Fruit fly (Drosophila melanogaster): ENCODE data around the gene CG5114.

CG5114 gene

DNA sequence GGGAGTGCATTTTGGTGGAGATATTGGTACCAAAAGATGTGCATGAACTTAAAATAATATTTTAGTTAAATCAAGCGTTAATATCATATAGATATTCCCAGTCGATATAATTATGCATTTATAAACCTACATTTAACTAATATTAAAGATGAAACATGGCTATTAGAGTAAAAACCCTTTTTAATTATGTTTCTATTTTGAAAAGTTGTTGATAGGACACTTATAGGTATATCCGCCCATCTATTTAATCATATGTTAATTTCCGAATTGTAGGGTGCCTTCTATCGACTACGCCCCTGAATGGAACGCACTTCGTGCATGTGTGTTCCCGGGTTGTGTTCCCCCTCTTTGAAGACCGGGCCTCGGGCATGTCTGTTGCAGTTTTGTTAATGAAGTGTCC lies 23.1 kb downstream of the CG5114 start:
- TF ChIP-seq odd (GFP tag; optimal IDR thresholded peaks at IDR 0.05) (no peak), CG17328 (GFP tag; IDR thresholded peaks at IDR 0.05) (no peak), bbx (GFP tag; IDR thresholded peaks at IDR 0.05; ENCODE audit: partially characterized antibody) (no peak), sens (GFP tag) (peak; percentile 31), bsh (GFP tag; optimal IDR thresholded peaks at IDR 0.05) (peak in 1 of 2 experiments; percentile 42), dm (GFP tag; optimal IDR thresholded peaks at IDR 0.05) (no peak), CG17361 (GFP tag; IDR thresholded peaks at IDR 0.05) (0 out of 3 replicates have a peak, but pooled peaks have one; percentile 29), sc (optimal IDR thresholded peaks at IDR 0.05) (no peak), sc (GFP tag; optimal IDR thresholded peaks at IDR 0.05) (no peak), CG6272 (GFP tag; IDR thresholded peaks at IDR 0.05) (no peak), cwo (GFP tag; optimal IDR thresholded peaks at IDR 0.05) (no peak), NK7.1 (GFP tag; optimal IDR thresholded peaks at IDR 0.05) (no peak), sima (GFP tag; optimal IDR thresholded peaks at IDR 0.05) (no peak), ATbp (GFP tag; optimal IDR thresholded peaks at IDR 0.05) (no peak), PHDP (tag; optimal IDR thresholded peaks at IDR 0.05) (no peak), corto (GFP tag; optimal IDR thresholded peaks at IDR 0.05) (no peak), tio (GFP tag; optimal IDR thresholded peaks at IDR 0.05) (no peak), ttk (GFP tag; IDR thresholded peaks at IDR 0.05) (no peak), hth (optimal IDR thresholded peaks at IDR 0.05) (no peak), Sin3A (optimal IDR thresholded peaks at IDR 0.05) (no peak), amos (GFP tag; IDR thresholded peaks at IDR 0.05; ENCODE audit: partially characterized antibody) (no peak), CG8089 (GFP tag; optimal IDR thresholded peaks at IDR 0.05) (no peak), C15 (GFP tag; IDR thresholded peaks at IDR 0.05) (no peak), fd102C (GFP tag; optimal IDR thresholded peaks at IDR 0.05) (no peak)

DNA sequence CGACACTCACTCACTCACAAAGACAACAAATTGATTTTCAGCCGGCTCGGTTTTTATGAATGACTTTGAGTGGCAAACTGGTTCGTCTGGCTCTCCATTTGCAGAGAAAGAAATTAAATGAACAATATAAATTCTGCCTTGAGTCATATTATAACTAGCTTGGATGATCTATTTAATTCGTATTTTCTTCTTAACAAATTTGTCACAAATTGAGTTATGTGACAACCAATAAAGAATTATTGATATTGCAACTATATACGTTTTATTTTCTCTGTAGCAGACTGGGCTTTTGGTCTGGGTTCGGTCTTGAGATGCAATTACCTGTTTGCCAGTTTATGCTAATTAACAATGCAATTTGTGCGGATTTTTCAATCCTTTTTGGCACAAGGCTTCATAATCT lies 24.2 kb downstream of the CG5114 start:
- no peak for TF ChIP-seq Ssrp (tag; optimal IDR thresholded peaks at IDR 0.05)
- TF ChIP-seq CG43689 (GFP tag; IDR thresholded peaks at IDR 0.05) = no peak
- TF ChIP-seq pb (GFP tag; optimal IDR thresholded peaks at IDR 0.05) = no peak
- 0 out of 3 replicates have a peak, but pooled peaks have one; percentile 30 for TF ChIP-seq z (GFP tag; IDR thresholded peaks at IDR 0.05)
- peak; percentile 66 for TF ChIP-seq CG1603 (tag; optimal IDR thresholded peaks at IDR 0.05)
- 0 out of 3 replicates have a peak, but pooled peaks have one; percentile 30 for TF ChIP-seq CG17361 (GFP tag; IDR thresholded peaks at IDR 0.05)
- TF ChIP-seq gem (tag; optimal IDR thresholded peaks at IDR 0.05) = peak; percentile 65
- TF ChIP-seq CG10654 (GFP tag; optimal IDR thresholded peaks at IDR 0.05) = no peak
- TF ChIP-seq sens (GFP tag) = peak; percentile 30
- TF ChIP-seq CG12155 (GFP tag; optimal IDR thresholded peaks at IDR 0.05) = no peak
- TF ChIP-seq CG32772 (GFP tag; IDR thresholded peaks at IDR 0.05) = peak; percentile 39; the same call in 1 of the 2 replicates
- no peak for TF ChIP-seq Sin3A (optimal IDR thresholded peaks at IDR 0.05)
- TF ChIP-seq CG17328 (GFP tag; IDR thresholded peaks at IDR 0.05) = no peak; the same call in 1 of the 2 replicates
- TF ChIP-seq odd (GFP tag; optimal IDR thresholded peaks at IDR 0.05) = no peak
- peak; percentile 13 for TF ChIP-seq ATbp (GFP tag; optimal IDR thresholded peaks at IDR 0.05)
- no peak for TF ChIP-seq ash1 (GFP tag; optimal IDR thresholded peaks at IDR 0.05)
- TF ChIP-seq CG14710 (tag; optimal IDR thresholded peaks at IDR 0.05) = no peak
- no peak for TF ChIP-seq Hmx (GFP tag; optimal IDR thresholded peaks at IDR 0.05)
- TF ChIP-seq CG17359 (tag; optimal IDR thresholded peaks at IDR 0.05) = peak; percentile 7
- no peak for TF ChIP-seq Gsc (GFP tag; IDR thresholded peaks at IDR 0.05)
- TF ChIP-seq CG1647 (GFP tag; optimal IDR thresholded peaks at IDR 0.05) = no peak
- no peak for TF ChIP-seq jing (GFP tag; optimal IDR thresholded peaks at IDR 0.05)
- TF ChIP-seq CG2712 (tag; optimal IDR thresholded peaks at IDR 0.05) = peak; percentile 19
- peak; percentile 26 for TF ChIP-seq nom (GFP tag; optimal IDR thresholded peaks at IDR 0.05)
- TF ChIP-seq Pdp1 (GFP tag; optimal IDR thresholded peaks at IDR 0.05) = peak in 1 of 2 experiments; percentile 11
- TF ChIP-seq CG31441 (GFP tag; IDR thresholded peaks at IDR 0.05) = peak; percentile 22; the same call in 1 of the 2 replicates
- peak; percentile 48 for TF ChIP-seq unpg (GFP tag; optimal IDR thresholded peaks at IDR 0.05)
- TF ChIP-seq CG17912 (GFP tag; optimal IDR thresholded peaks at IDR 0.05) = no peak
- TF ChIP-seq CG11504 (tag; optimal IDR thresholded peaks at IDR 0.05) = peak; percentile 35
- TF ChIP-seq br (optimal IDR thresholded peaks at IDR 0.05) = no peak
- no peak for TF ChIP-seq hkb (optimal IDR thresholded peaks at IDR 0.05)
- TF ChIP-seq hkb (GFP tag; IDR thresholded peaks at IDR 0.05) = 0 out of 2 replicates have a peak, but pooled peaks have one; percentile 29
- peak; percentile 15 for TF ChIP-seq phol (tag; optimal IDR thresholded peaks at IDR 0.05)

Measured in whole organism, embryonic.